Worm (Caenorhabditis elegans): ENCODE measurements around the gene T05A8.11.

DNA sequence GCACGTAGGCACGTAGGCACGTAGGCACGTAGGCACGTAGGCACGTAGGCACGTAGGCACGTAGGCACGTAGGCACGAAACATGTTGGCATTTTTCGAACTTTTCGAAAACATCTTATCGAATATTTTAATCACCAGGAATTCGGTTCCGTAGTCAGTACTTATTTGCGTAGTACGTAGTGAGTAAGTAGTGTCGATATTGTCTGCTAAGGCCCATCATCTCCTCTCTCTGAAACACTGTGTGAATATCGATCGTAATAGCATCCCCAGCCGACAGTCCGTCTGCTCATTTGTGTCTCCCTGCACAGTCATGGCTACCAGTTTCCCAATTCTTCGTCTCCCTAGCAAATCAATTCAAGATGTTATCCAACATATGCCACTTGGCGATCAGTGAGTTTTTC lies 36.6 kb upstream of the T05A8.11 start, which contains the start of gene fbxb-106:
- TF ChIP-seq B0019.2 (GFP tag; conservative IDR thresholded peaks at IDR 0.05) (no peak), F52B5.7 (tag; optimal IDR thresholded peaks at IDR 0.05) (no peak), unc-130 (GFP tag; optimal IDR thresholded peaks at IDR 0.05) (no peak), akir-1 (GFP tag; optimal IDR thresholded peaks at IDR 0.05) (no peak)
